Fruit fly (Drosophila melanogaster): ENCODE measurements around the gene Cyp311a1.

Gene Cyp311a1

DNA sequence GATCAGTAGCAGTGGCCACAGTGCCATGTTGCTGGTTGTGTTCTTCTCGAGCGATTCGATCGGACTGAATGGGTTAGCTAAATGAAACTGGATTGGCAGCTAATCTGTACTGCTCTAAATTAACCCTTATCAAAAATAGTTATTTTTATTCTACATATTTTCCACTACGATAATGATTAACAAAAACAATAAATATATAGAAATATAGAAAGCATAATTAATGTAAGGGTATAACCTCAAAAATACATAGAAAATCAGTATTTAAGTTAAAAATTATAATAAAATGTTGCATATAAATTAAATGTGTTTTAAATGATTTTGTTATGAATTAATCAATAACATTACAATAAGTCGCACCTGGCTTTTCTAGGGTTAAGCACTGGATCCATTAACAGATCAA lies at the start of gene Cyp311a1:
Gene Cyp311a1, minus strand, starts transcription at position 66 of the 400 bp plus-strand sequence.
- TF ChIP-seq CG14711 (tag; optimal IDR thresholded peaks at IDR 0.05) = peak; percentile 48
- no peak for TF ChIP-seq CG7045 (GFP tag; optimal IDR thresholded peaks at IDR 0.05)
- TF ChIP-seq kay (GFP tag; ENCODE audit: borderline replicate concordance) = no peak
- peak; percentile 56 for TF ChIP-seq CG7101 (tag; optimal IDR thresholded peaks at IDR 0.05)
- TF ChIP-seq pad (GFP tag; optimal IDR thresholded peaks at IDR 0.05) = no peak
- TF ChIP-seq CG33017 (tag; optimal IDR thresholded peaks at IDR 0.05) = peak; percentile 60
- TF ChIP-seq Hr96 (GFP tag; optimal IDR thresholded peaks at IDR 0.05) = no peak

DNA sequence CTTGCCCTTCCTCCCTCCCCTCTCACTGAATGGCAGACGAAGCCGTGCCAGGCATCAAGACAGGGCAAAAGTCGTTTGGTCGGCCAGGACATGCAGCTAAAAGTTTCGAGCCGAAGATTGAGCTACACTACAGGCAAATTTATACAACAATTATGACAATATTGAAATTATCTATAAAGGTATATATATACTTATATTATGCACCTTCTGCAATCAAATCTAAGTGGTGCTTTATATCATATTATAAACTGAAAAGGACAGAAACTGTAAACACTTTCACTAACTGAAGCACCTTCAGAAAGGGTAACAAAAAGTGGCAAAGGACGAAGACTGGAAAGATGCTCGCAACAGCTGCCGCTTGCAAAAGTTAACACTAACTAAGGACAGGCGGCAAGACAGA lies 45.0 kb upstream of the Cyp311a1 start:
- TF ChIP-seq CG7101 (tag; optimal IDR thresholded peaks at IDR 0.05) = no peak
- TF ChIP-seq Mnt (GFP tag; optimal IDR thresholded peaks at IDR 0.05) = no peak

DNA sequence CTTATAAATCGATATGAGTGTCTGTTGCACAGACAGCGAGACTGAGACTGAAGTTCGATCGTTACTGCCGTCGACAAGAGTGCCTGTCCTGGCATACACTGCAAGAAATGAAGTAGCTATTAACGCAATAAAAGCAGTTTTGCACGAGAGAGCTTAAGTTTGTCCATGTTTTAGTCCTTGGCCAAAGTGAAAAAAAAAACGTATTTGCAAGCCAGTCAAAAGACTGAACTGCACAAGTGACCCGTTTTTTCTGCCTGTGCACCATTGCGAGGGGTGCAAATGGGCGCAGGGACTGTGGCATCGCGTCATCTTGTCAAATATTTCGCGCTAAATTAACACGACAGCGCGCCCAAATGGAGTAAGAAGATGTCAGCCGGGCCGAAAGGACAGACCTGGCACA lies 44.3 kb upstream of the Cyp311a1 start:
- TF ChIP-seq tj (GFP tag; optimal IDR thresholded peaks at IDR 0.05) (no peak), cnc (optimal IDR thresholded peaks at IDR 0.05) (no peak), CG33017 (tag; optimal IDR thresholded peaks at IDR 0.05) (no peak), CG7101 (tag; optimal IDR thresholded peaks at IDR 0.05) (no peak), ovo (GFP tag; optimal IDR thresholded peaks at IDR 0.05) (no peak), Hr96 (GFP tag; optimal IDR thresholded peaks at IDR 0.05) (no peak), toe (GFP tag; optimal IDR thresholded peaks at IDR 0.05) (no peak), Clk (GFP tag; optimal IDR thresholded peaks at IDR 0.05) (no peak), pad (GFP tag; optimal IDR thresholded peaks at IDR 0.05) (no peak), CG11617 (GFP tag; optimal IDR thresholded peaks at IDR 0.05) (no peak)

DNA sequence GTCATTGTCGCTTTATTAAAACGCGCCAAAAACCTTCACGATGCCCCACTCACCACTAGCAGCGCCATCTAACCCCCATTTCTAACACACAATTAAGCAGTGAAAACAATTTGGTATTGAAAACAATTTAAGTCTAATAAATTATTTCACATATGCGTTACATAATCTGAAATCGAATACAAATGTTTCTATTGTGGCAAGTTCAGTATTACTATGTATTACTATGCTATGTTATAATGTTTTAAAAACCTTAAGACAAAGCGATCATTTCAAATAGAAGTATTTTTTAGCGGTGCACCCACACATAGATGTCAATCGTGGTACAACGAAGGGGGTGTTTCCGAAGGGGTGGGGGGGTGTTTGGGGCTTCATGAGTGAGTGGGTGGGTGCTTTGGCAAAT lies 42.4 kb upstream of the Cyp311a1 start:
- no peak for TF ChIP-seq cic (GFP tag; optimal IDR thresholded peaks at IDR 0.05)
- no peak for TF ChIP-seq CG7101 (tag; optimal IDR thresholded peaks at IDR 0.05)
- TF ChIP-seq CG12768 (GFP tag; optimal IDR thresholded peaks at IDR 0.05) = no peak
- no peak for TF ChIP-seq Hr96 (GFP tag; optimal IDR thresholded peaks at IDR 0.05)
- no peak for TF ChIP-seq ovo (GFP tag; optimal IDR thresholded peaks at IDR 0.05)
- no peak for TF ChIP-seq Mnt (GFP tag; optimal IDR thresholded peaks at IDR 0.05)
- TF ChIP-seq CG33017 (tag; optimal IDR thresholded peaks at IDR 0.05) = no peak
- no peak for TF ChIP-seq CG1620 (GFP tag; optimal IDR thresholded peaks at IDR 0.05)
- no peak for TF ChIP-seq cnc (optimal IDR thresholded peaks at IDR 0.05)
- no peak for TF ChIP-seq CG5204 (GFP tag; optimal IDR thresholded peaks at IDR 0.05)
- TF ChIP-seq toe (GFP tag; optimal IDR thresholded peaks at IDR 0.05) = no peak

DNA sequence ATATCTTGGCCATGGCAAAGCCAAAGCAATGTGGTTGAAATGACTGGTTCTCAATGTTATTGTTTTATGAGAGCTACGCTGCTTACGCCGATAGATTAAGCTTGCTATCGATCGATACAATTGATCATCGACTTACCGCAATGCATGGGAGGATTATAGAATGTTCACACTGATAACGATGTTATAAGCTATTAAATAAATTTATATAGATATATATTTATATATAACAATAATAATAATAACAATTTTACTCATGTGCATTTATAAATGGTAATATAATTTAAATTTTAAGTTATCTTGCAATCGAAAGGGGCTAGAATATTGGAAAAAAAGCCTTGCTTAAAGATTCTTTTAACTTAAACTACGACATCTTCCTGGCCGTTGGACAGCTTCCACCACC lies 41.5 kb upstream of the Cyp311a1 start, which contains the start of gene moon:
Gene moon, minus strand, starts transcription at position 101 of the 400 bp plus-strand sequence.
- no peak for TF ChIP-seq CG5204 (GFP tag; optimal IDR thresholded peaks at IDR 0.05)
- no peak for TF ChIP-seq cic (GFP tag; optimal IDR thresholded peaks at IDR 0.05)
- TF ChIP-seq CG7101 (tag; optimal IDR thresholded peaks at IDR 0.05) = no peak
- no peak for TF ChIP-seq Mnt (GFP tag; optimal IDR thresholded peaks at IDR 0.05)
- no peak for TF ChIP-seq Clk (GFP tag; optimal IDR thresholded peaks at IDR 0.05)
- no peak for TF ChIP-seq ovo (GFP tag; optimal IDR thresholded peaks at IDR 0.05)
- TF ChIP-seq pad (GFP tag; optimal IDR thresholded peaks at IDR 0.05) = no peak
- TF ChIP-seq tj (GFP tag; optimal IDR thresholded peaks at IDR 0.05) = no peak
- TF ChIP-seq CG11617 (GFP tag; optimal IDR thresholded peaks at IDR 0.05) = no peak
- no peak for TF ChIP-seq Crg-1 (GFP tag; optimal IDR thresholded peaks at IDR 0.05)
- TF ChIP-seq kay (GFP tag; ENCODE audit: borderline replicate concordance) = no peak
- no peak for TF ChIP-seq Hr96 (GFP tag; optimal IDR thresholded peaks at IDR 0.05)
- TF ChIP-seq CG1620 (GFP tag; optimal IDR thresholded peaks at IDR 0.05) = no peak
- no peak for TF ChIP-seq CG14711 (tag; optimal IDR thresholded peaks at IDR 0.05)
- no peak for TF ChIP-seq cnc (optimal IDR thresholded peaks at IDR 0.05)
- TF ChIP-seq CG12768 (GFP tag; optimal IDR thresholded peaks at IDR 0.05) = no peak
- TF ChIP-seq CG33017 (tag; optimal IDR thresholded peaks at IDR 0.05) = no peak
- no peak for TF ChIP-seq bab1 (GFP tag; optimal IDR thresholded peaks at IDR 0.05)
- TF ChIP-seq toe (GFP tag; optimal IDR thresholded peaks at IDR 0.05) = no peak

DNA sequence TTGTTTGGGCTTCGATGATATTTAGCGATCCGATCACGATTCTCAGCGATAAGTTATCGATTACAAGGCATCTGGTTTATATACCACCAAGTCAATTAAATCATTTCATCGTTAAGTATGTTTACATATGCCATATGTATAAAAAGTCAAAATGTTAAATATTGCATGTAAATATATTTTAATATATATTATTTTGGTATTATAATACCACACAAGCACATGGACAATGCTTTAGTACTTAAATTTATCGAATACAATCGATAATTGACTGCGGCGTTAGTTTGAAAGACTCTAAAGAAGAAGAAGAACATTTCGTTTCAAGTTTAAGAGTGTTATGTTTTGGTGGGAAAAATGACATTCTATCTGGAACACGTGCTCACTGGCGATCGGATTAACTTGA lies 38.9 kb upstream of the Cyp311a1 start, which contains the start of gene CG34323:
Gene CG34323, plus strand, starts transcription at position 301 of the 400 bp plus-strand sequence.
- TF ChIP-seq Crg-1 (GFP tag; optimal IDR thresholded peaks at IDR 0.05) (no peak), CG33017 (tag; optimal IDR thresholded peaks at IDR 0.05) (no peak), ovo (GFP tag; optimal IDR thresholded peaks at IDR 0.05) (no peak), CG11617 (GFP tag; optimal IDR thresholded peaks at IDR 0.05) (no peak), CG7101 (tag; optimal IDR thresholded peaks at IDR 0.05) (no peak), Clk (GFP tag; optimal IDR thresholded peaks at IDR 0.05) (no peak), CG5204 (GFP tag; optimal IDR thresholded peaks at IDR 0.05) (no peak), toe (GFP tag; optimal IDR thresholded peaks at IDR 0.05) (no peak), tj (GFP tag; optimal IDR thresholded peaks at IDR 0.05) (no peak), CG12768 (GFP tag; optimal IDR thresholded peaks at IDR 0.05) (no peak), cnc (optimal IDR thresholded peaks at IDR 0.05) (no peak), CG14711 (tag; optimal IDR thresholded peaks at IDR 0.05) (no peak), kay (GFP tag; ENCODE audit: borderline replicate concordance) (no peak), pad (GFP tag; optimal IDR thresholded peaks at IDR 0.05) (no peak), CG7045 (GFP tag; optimal IDR thresholded peaks at IDR 0.05) (no peak), Mnt (GFP tag; optimal IDR thresholded peaks at IDR 0.05) (no peak), cic (GFP tag; optimal IDR thresholded peaks at IDR 0.05) (no peak), CG1620 (GFP tag; optimal IDR thresholded peaks at IDR 0.05) (no peak)

DNA sequence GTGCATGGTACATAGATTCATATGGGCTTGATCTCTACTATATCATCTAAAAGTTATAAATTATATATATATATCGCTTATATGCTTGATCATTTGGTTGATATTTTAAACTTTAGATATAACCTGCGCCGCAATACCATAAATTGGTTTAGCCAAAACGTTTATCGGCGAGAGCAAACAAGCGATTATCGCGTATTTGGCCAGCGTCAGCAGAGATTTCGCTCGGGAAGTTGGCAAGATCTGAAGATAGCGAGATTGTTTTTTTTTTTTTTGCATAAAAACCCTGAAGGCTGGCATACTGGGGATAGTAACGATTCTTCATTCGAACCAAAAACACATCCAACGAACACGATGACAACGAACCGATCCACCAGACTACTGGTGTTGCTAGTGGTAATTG lies 28.2 kb upstream of the Cyp311a1 start, which contains the start of gene Muc11A:
Gene Muc11A, plus strand, starts transcription at position 301 of the 400 bp plus-strand sequence.
- TF ChIP-seq CG11617 (GFP tag; optimal IDR thresholded peaks at IDR 0.05) (no peak), cnc (optimal IDR thresholded peaks at IDR 0.05) (no peak), toe (GFP tag; optimal IDR thresholded peaks at IDR 0.05) (no peak), tj (GFP tag; optimal IDR thresholded peaks at IDR 0.05) (no peak), ovo (GFP tag; optimal IDR thresholded peaks at IDR 0.05) (no peak), Clk (GFP tag; optimal IDR thresholded peaks at IDR 0.05) (no peak), bab1 (GFP tag; optimal IDR thresholded peaks at IDR 0.05) (no peak), CG12768 (GFP tag; optimal IDR thresholded peaks at IDR 0.05) (no peak), CG7045 (GFP tag; optimal IDR thresholded peaks at IDR 0.05) (no peak), Hr96 (GFP tag; optimal IDR thresholded peaks at IDR 0.05) (no peak), CG5204 (GFP tag; optimal IDR thresholded peaks at IDR 0.05) (no peak), CG7101 (tag; optimal IDR thresholded peaks at IDR 0.05) (no peak), Mnt (GFP tag; optimal IDR thresholded peaks at IDR 0.05) (no peak)
